Worm (Caenorhabditis elegans) whole organism, L2 larva: Measurements from ENCODE around the gene C05A2.4.

Source experiments
- C34F6.9 ChIP-seq: fragments of 150-350 bp; optimal IDR thresholded peaks from 2 replicates; lab custom pipeline; 2014; ENCODE audit warnings: missing biosample characterization, missing genetic modification characterization
- F13H6.1 ChIP-seq: sonication (generic microtip); optimal IDR thresholded peaks from 2 replicates; lab custom pipeline; 2016; ENCODE audit warnings: missing genetic modification characterization, missing compliant biosample characterization
- Y55F3AM.14 ChIP-seq: fragments of 200-800 bp; sonication (Bioruptor generic); optimal IDR thresholded peaks from 2 replicates; lab custom pipeline; 2018; ENCODE audit warnings: mild to moderate bottlenecking, missing genetic modification characterization, missing compliant biosample characterization
- alr-1 ChIP-seq: fragments of 150-350 bp; optimal IDR thresholded peaks from 2 replicates; lab custom pipeline; 2014; ENCODE audit warnings: missing biosample characterization, missing genetic modification characterization
- blmp-1 ChIP-seq: sonication (generic microtip); optimal IDR thresholded peaks from 2 replicates; lab custom pipeline; 2017; ENCODE audit warnings: missing genetic modification characterization, mild to moderate bottlenecking, missing compliant biosample characterization, antibody characterized with exemption, moderate library complexity; ENCODE audit not compliant: insufficient read depth
- ceh-82 ChIP-seq: fragments of 150-350 bp; optimal IDR thresholded peaks from 2 replicates; lab custom pipeline; 2014; ENCODE audit warnings: missing biosample characterization, missing genetic modification characterization
- crh-2 ChIP-seq: sonication (generic microtip); optimal IDR thresholded peaks from 2 replicates; lab custom pipeline; 2017; ENCODE audit warnings: missing biosample characterization, missing genetic modification characterization
- dmd-4 ChIP-seq: sonication (generic microtip); optimal IDR thresholded peaks from 2 replicates; lab custom pipeline; 2017; ENCODE audit warnings: missing biosample characterization, missing genetic modification characterization
- egl-27 ChIP-seq: sonication (generic microtip); optimal IDR thresholded peaks from 3 replicates; lab custom pipeline; 2017; ENCODE audit warnings: missing biosample characterization, missing genetic modification reagents, missing genetic modification characterization
- elt-3 ChIP-seq: sonication (generic microtip); optimal IDR thresholded peaks from 2 replicates; lab custom pipeline; 2017; ENCODE audit warnings: missing biosample characterization, missing genetic modification characterization
- fos-1 ChIP-seq: fragments of 150-350 bp; optimal IDR thresholded peaks from 2 replicates; lab custom pipeline; 2014; ENCODE audit warnings: missing biosample characterization, missing genetic modification characterization
- gmeb-1 ChIP-seq: fragments of 150-350 bp; optimal IDR thresholded peaks from 2 replicates; lab custom pipeline; 2014; ENCODE audit warnings: missing biosample characterization, missing genetic modification characterization
- lin-11 ChIP-seq: fragments of 150-350 bp; sonication (generic microtip); optimal IDR thresholded peaks from 2 replicates; lab custom pipeline; 2014; ENCODE audit warnings: missing biosample characterization, missing genetic modification characterization, inconsistent platforms, mixed read lengths
- lin-13 ChIP-seq: fragments of 150-350 bp; optimal IDR thresholded peaks from 2 replicates; lab custom pipeline; 2014; ENCODE audit warnings: missing biosample characterization, missing genetic modification reagents, missing genetic modification characterization
- lin-39 ChIP-seq: fragments of 150-350 bp; optimal IDR thresholded peaks from 2 replicates; lab custom pipeline; 2014; ENCODE audit warnings: missing biosample characterization, missing genetic modification reagents, missing genetic modification characterization
- lsy-2 ChIP-seq, 2 experiments: fragments of 150-350 bp in 1 of 2; sonication (generic microtip) in 1 of 2; optimal IDR thresholded peaks; 2 replicates each; lab custom pipeline; 2014 to 2017; ENCODE audit warnings: missing biosample characterization in 2 of 2, missing genetic modification characterization in 2 of 2
- mab-5 ChIP-seq: fragments of 150-350 bp; optimal IDR thresholded peaks from 2 replicates; lab custom pipeline; 2014; ENCODE audit warnings: missing biosample characterization, missing genetic modification characterization
- mbf-1 ChIP-seq: sonication (generic microtip); optimal IDR thresholded peaks from 2 replicates; lab custom pipeline; 2017; ENCODE audit warnings: missing biosample characterization, missing genetic modification characterization
- mdl-1 ChIP-seq, 2 experiments: fragments of 150-350 bp in 1 of 2; sonication (generic microtip) in 1 of 2; optimal IDR thresholded peaks; 2 replicates each; lab custom pipeline; 2017; ENCODE audit warnings: missing biosample characterization in 2 of 2, missing genetic modification characterization in 2 of 2
- nhr-12 ChIP-seq: fragments of 150-350 bp; optimal IDR thresholded peaks from 2 replicates; lab custom pipeline; 2014; ENCODE audit warnings: missing biosample characterization, missing genetic modification characterization
- nhr-129 ChIP-seq: fragments of 150-350 bp; optimal IDR thresholded peaks from 2 replicates; lab custom pipeline; 2014; ENCODE audit warnings: missing biosample characterization, missing genetic modification characterization
- nhr-21 ChIP-seq: fragments of 150-350 bp; optimal IDR thresholded peaks from 2 replicates; lab custom pipeline; 2014; ENCODE audit warnings: missing biosample characterization, missing genetic modification characterization
- nhr-23 ChIP-seq: fragments of 150-350 bp; optimal IDR thresholded peaks from 2 replicates; lab custom pipeline; 2014; ENCODE audit warnings: missing biosample characterization, missing genetic modification reagents, missing genetic modification characterization
- nhr-237 ChIP-seq: fragments of 150-350 bp; optimal IDR thresholded peaks from 2 replicates; lab custom pipeline; 2014; ENCODE audit warnings: missing biosample characterization, missing genetic modification characterization
- nhr-25 ChIP-seq: fragments of 150-350 bp; sonication (generic microtip); optimal IDR thresholded peaks from 3 replicates; lab custom pipeline; 2014; ENCODE audit warnings: missing biosample characterization, missing genetic modification characterization
- nhr-6 ChIP-seq: fragments of 150-350 bp; optimal IDR thresholded peaks from 2 replicates; lab custom pipeline; 2014; ENCODE audit warnings: missing biosample characterization, missing genetic modification characterization
- peb-1 ChIP-seq: fragments of 150-350 bp; optimal IDR thresholded peaks from 2 replicates; lab custom pipeline; 2014; ENCODE audit warnings: missing biosample characterization, missing genetic modification characterization
- sem-4 ChIP-seq: fragments of 150-350 bp; optimal IDR thresholded peaks from 2 replicates; lab custom pipeline; 2014; ENCODE audit warnings: missing biosample characterization, missing genetic modification reagents, missing genetic modification characterization
- skn-1 ChIP-seq: sonication (generic microtip); optimal IDR thresholded peaks from 2 replicates; lab custom pipeline; 2017; ENCODE audit warnings: missing biosample characterization, missing genetic modification characterization
- sma-9 ChIP-seq, 2 experiments: fragments of 150-350 bp in 1 of 2; sonication (generic microtip) in 1 of 2; optimal IDR thresholded peaks; 2 replicates each; lab custom pipeline; 2014 to 2016; ENCODE audit warnings: missing genetic modification characterization in 2 of 2, mild to moderate bottlenecking in 1 of 2, missing biosample characterization in 1 of 2, missing compliant biosample characterization in 1 of 2, missing genetic modification reagents in 1 of 2, moderate library complexity in 1 of 2
- snpc-4 ChIP-seq: fragments of 150-350 bp; optimal IDR thresholded peaks from 2 replicates; lab custom pipeline; 2014; ENCODE audit warnings: missing biosample characterization, missing genetic modification characterization
- unc-39 ChIP-seq: fragments of 150-350 bp; optimal IDR thresholded peaks from 2 replicates; lab custom pipeline; 2014; ENCODE audit warnings: missing biosample characterization, missing genetic modification characterization
- unc-55 ChIP-seq: fragments of 150-350 bp; sonication (generic microtip); optimal IDR thresholded peaks from 3 replicates; lab custom pipeline; 2014; ENCODE audit warnings: missing biosample characterization, missing genetic modification reagents, missing genetic modification characterization
- unc-62 ChIP-seq: fragments of 150-350 bp; optimal IDR thresholded peaks from 2 replicates; lab custom pipeline; 2014; ENCODE audit warnings: missing biosample characterization, missing genetic modification reagents, missing genetic modification characterization
- zag-1 ChIP-seq: fragments of 150-350 bp; optimal IDR thresholded peaks from 2 replicates; lab custom pipeline; 2014; ENCODE audit warnings: missing biosample characterization, missing genetic modification characterization
- ztf-11 ChIP-seq: sonication (generic microtip); optimal IDR thresholded peaks from 2 replicates; lab custom pipeline; 2017; ENCODE audit warnings: missing biosample characterization, missing genetic modification characterization
- ztf-4 ChIP-seq: fragments of 150-350 bp; optimal IDR thresholded peaks from 2 replicates; lab custom pipeline; 2014; ENCODE audit warnings: missing biosample characterization, missing genetic modification characterization

C05A2.4 gene

ce11 chrV:10719833-10720170, 24.5 kb downstream of the C05A2.4 start (continued):
- TF ChIP-seq ztf-11 (no peak), dmd-4 (tag; lab: Kevin White, UChicago) (no peak), sma-9 (GFP tag; optimal IDR thresholded peaks at IDR 0.05; lab: Kevin White, UChicago) (peak; percentile 93), sma-9 (tag; optimal IDR thresholded peaks at IDR 0.05; lab: Kevin White, UChicago) (no peak), lin-13 (GFP tag; lab: Kevin White, UChicago) (no peak), egl-27 (tag; lab: Kevin White, UChicago) (no peak), nhr-12 (no peak)

ce11 chrV:10720303-10720847, 25.1 kb downstream of the C05A2.4 start:
- no peak for TF ChIP-seq crh-2 (tag; lab: Kevin White, UChicago)
- TF ChIP-seq lin-11 (tag; lab: Kevin White, UChicago), result no peak
- no peak for TF ChIP-seq peb-1
- TF ChIP-seq mab-5 (tag; lab: Kevin White, UChicago), result peak; percentile 55
- TF ChIP-seq ztf-11, result no peak
- no peak for TF ChIP-seq egl-27 (tag; lab: Kevin White, UChicago)
- no peak for TF ChIP-seq mbf-1
- no peak for TF ChIP-seq snpc-4 (tag; lab: Kevin White, UChicago)
- TF ChIP-seq F13H6.1 (tag; lab: Kevin White, UChicago), result no peak
- TF ChIP-seq nhr-237 (tag; lab: Kevin White, UChicago), result no peak
- no peak for TF ChIP-seq alr-1 (tag; lab: Kevin White, UChicago)
- peak; percentile 74 for TF ChIP-seq sma-9 (GFP tag; optimal IDR thresholded peaks at IDR 0.05; lab: Kevin White, UChicago)
- no peak for TF ChIP-seq sma-9 (tag; optimal IDR thresholded peaks at IDR 0.05; lab: Kevin White, UChicago)
- TF ChIP-seq, all 48 proteins: peak for 2

ce11 chrV:10720876-10721275, 25.6 kb downstream of the C05A2.4 start:
- TF ChIP-seq nhr-25 (tag; lab: Kevin White, UChicago) (peak; percentile 45), blmp-1 (tag; lab: Kevin White, UChicago) (peak; percentile 22), unc-62 (GFP tag; lab: Kevin White, UChicago) (no peak), lin-39 (tag; lab: Kevin White, UChicago) (no peak), ztf-4 (tag; lab: Kevin White, UChicago) (no peak), skn-1 (tag; lab: Kevin White, UChicago) (no peak), dmd-4 (tag; lab: Kevin White, UChicago) (no peak)

- TF ChIP-seq unc-55 (peak; percentile 41), sem-4 (tag; lab: Kevin White, UChicago) (no peak), sma-9 (GFP tag; optimal IDR thresholded peaks at IDR 0.05; lab: Kevin White, UChicago) (peak; percentile 45), sma-9 (tag; optimal IDR thresholded peaks at IDR 0.05; lab: Kevin White, UChicago) (no peak)
Observed at ce11 chrV:10721304-10721703, 26.0 kb downstream of the C05A2.4 start.

- TF ChIP-seq egl-27 (tag; lab: Kevin White, UChicago), result peak; percentile 13
- TF ChIP-seq ztf-4 (tag; lab: Kevin White, UChicago), result no peak
- TF ChIP-seq nhr-25 (tag; lab: Kevin White, UChicago), result no peak
- no peak for TF ChIP-seq gmeb-1 (tag; lab: Kevin White, UChicago)
- TF ChIP-seq mab-5 (tag; lab: Kevin White, UChicago), result no peak
- TF ChIP-seq fos-1 (tag; lab: Kevin White, UChicago), result peak; percentile 23
- peak in 1 of 2 experiments; percentile 52 for TF ChIP-seq lsy-2 (tag; optimal IDR thresholded peaks at IDR 0.05; lab: Kevin White, UChicago)
- TF ChIP-seq unc-55, result peak; percentile 32
- TF ChIP-seq unc-39, result no peak
- TF ChIP-seq nhr-237 (tag; lab: Kevin White, UChicago), result no peak
- peak; percentile 88 for TF ChIP-seq sma-9 (GFP tag; optimal IDR thresholded peaks at IDR 0.05; lab: Kevin White, UChicago)
- no peak for TF ChIP-seq sma-9 (tag; optimal IDR thresholded peaks at IDR 0.05; lab: Kevin White, UChicago)
- TF ChIP-seq crh-2 (tag; lab: Kevin White, UChicago), result peak; percentile 8
- TF ChIP-seq nhr-129, result peak; percentile 29
- no peak for TF ChIP-seq elt-3 (tag; lab: Kevin White, UChicago)
- TF ChIP-seq sem-4 (tag; lab: Kevin White, UChicago), result peak; percentile 70
- no peak for TF ChIP-seq peb-1
- TF ChIP-seq lin-11 (tag; lab: Kevin White, UChicago), result peak; percentile 32
- TF ChIP-seq nhr-21, result no peak
- no peak for TF ChIP-seq alr-1 (tag; lab: Kevin White, UChicago)
- no peak for TF ChIP-seq ztf-11
- TF ChIP-seq nhr-12, result no peak
- TF ChIP-seq zag-1 (tag; lab: Kevin White, UChicago), result peak; percentile 56
- no peak for TF ChIP-seq ceh-82 (tag; lab: Kevin White, UChicago)
- no peak for TF ChIP-seq nhr-6 (tag; lab: Kevin White, UChicago)
- no peak for TF ChIP-seq dmd-4 (tag; lab: Kevin White, UChicago)
- peak; percentile 55 for TF ChIP-seq C34F6.9 (tag; lab: Kevin White, UChicago)
- TF ChIP-seq Y55F3AM.14, result peak; percentile 65
- peak in 1 of 2 experiments; percentile 47 for TF ChIP-seq mdl-1 (tag; optimal IDR thresholded peaks at IDR 0.05; lab: Kevin White, UChicago)
- TF ChIP-seq snpc-4 (tag; lab: Kevin White, UChicago), result no peak
- peak; percentile 51 for TF ChIP-seq F13H6.1 (tag; lab: Kevin White, UChicago)
- peak; percentile 90 for TF ChIP-seq blmp-1 (tag; lab: Kevin White, UChicago)
- TF ChIP-seq nhr-23 (tag; lab: Kevin White, UChicago), result no peak
- TF ChIP-seq, all 48 proteins: peak for 15
Observed at ce11 chrV:10721912-10722426, 26.7 kb downstream of the C05A2.4 start.
